Fruit fly (Drosophila melanogaster) whole organism, prepupa: ENCODE measurements around the gene Nuf2.

ENCODE experiments used
- CG10631 ChIP-seq: fragments of 200-800 bp; sonication (Bioruptor generic); optimal IDR thresholded peaks from 2 replicates; lab custom pipeline; 2016; ENCODE audit warnings: missing biosample characterization, missing genetic modification characterization
- CG11294 ChIP-seq: fragments of 200-800 bp; sonication (Bioruptor generic); IDR thresholded peaks from 2 replicates; pipeline ENCODE4 v1.3.6; 2022; ENCODE audit warnings: missing biosample characterization, missing genetic modification characterization
- CG11902 ChIP-seq: fragments of 200-800 bp; sonication (Bioruptor generic); optimal IDR thresholded peaks from 3 replicates; lab custom pipeline; 2016; ENCODE audit warnings: missing biosample characterization, missing genetic modification characterization
- CG6163 ChIP-seq: fragments of 200-800 bp; sonication (Bioruptor generic); IDR thresholded peaks from 3 replicates; pipeline ENCODE4 v1.3.6; 2022; ENCODE audit warnings: missing biosample characterization, missing genetic modification characterization
- Gug ChIP-seq: fragments of 200-800 bp; sonication (Bioruptor generic); IDR thresholded peaks from 2 replicates; pipeline ENCODE4 v1.3.6; 2022; ENCODE audit warnings: missing biosample characterization, missing genetic modification characterization
- Hr39 ChIP-seq: fragments of 200-800 bp; sonication (Bioruptor generic); optimal IDR thresholded peaks from 2 replicates; lab custom pipeline; 2016; ENCODE audit warnings: missing biosample characterization, missing genetic modification characterization
- Smox ChIP-seq: fragments of 200-800 bp; sonication (Bioruptor generic); optimal IDR thresholded peaks from 3 replicates; lab custom pipeline; 2016; ENCODE audit warnings: missing biosample characterization, missing genetic modification characterization
- ss ChIP-seq, 2 experiments: fragments of 200-800 bp; sonication (Bioruptor generic); optimal IDR thresholded peaks; 2 replicates in 1 of 2; 3 replicates in 1 of 2; lab custom pipeline; 2017 to 2018; ENCODE audit warnings: mild to moderate bottlenecking in 2 of 2, missing biosample characterization in 2 of 2, missing genetic modification characterization in 2 of 2, moderate library complexity in 1 of 2

DNA sequence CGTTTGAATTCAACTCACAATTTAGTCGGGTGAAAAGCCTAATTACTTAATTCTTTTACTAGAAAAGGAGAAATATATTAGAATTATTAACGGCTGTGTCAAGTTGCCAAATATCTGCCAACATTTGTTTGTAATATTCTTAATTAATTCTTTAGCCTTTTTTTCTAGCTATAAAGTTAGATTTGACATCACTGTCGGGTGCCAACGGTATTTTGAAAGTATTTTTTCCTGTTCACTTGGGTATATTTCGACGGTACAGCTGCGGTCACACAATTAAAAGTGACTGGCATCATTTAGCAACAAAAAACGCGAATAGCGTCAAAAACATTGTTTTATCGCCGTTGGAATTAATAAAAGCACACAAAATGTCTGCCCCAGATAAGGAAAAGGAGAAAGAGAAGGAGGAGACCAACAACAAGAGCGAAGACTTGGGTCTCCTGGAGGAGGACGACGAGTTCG lies 1.9 kb downstream of the Nuf2 start, which contains the start of gene Sem1:
- TF ChIP-seq ss (GFP tag; optimal IDR thresholded peaks at IDR 0.05; lab: Kevin White, UChicago) (no peak), CG10631 (GFP tag; lab: Kevin White, UChicago) (no peak), CG6163 (no peak), CG11294 (GFP tag; lab: Robert Waterston, UW) (no peak), Smox (GFP tag; lab: Kevin White, UChicago) (no peak), Gug (GFP tag; lab: Robert Waterston, UW) (no peak), CG11902 (GFP tag; lab: Kevin White, UChicago) (no peak), Hr39 (no peak)
